Worm (Caenorhabditis elegans) whole organism, mixed stage, embryonic: ENCODE measurements around the gene snet-1.

Experiments
- M03D4.4 ChIP-seq: sonication (generic microtip); optimal IDR thresholded peaks from 2 replicates; lab custom pipeline; 2017; ENCODE audit warnings: mild to moderate bottlenecking, missing genetic modification characterization, missing compliant biosample characterization
- bed-3 ChIP-seq: fragments of 200-800 bp; sonication (Bioruptor generic); optimal IDR thresholded peaks from 3 replicates; lab custom pipeline; 2018; ENCODE audit warnings: mild to moderate bottlenecking, missing genetic modification characterization, moderate library complexity, missing compliant biosample characterization
- blmp-1 ChIP-seq: fragments of 150-350 bp; optimal IDR thresholded peaks from 2 replicates; lab custom pipeline; 2014; ENCODE audit warnings: missing biosample characterization, missing genetic modification characterization
- ceh-39 ChIP-seq: fragments of 150-350 bp; optimal IDR thresholded peaks from 2 replicates; lab custom pipeline; 2014; ENCODE audit warnings: missing biosample characterization, missing genetic modification characterization
- ceh-43 ChIP-seq: fragments of 200-800 bp; sonication (Bioruptor generic); optimal IDR thresholded peaks from 2 replicates; lab custom pipeline; 2018; ENCODE audit warnings: mild to moderate bottlenecking, missing genetic modification characterization, moderate library complexity, missing compliant biosample characterization
- ceh-83 ChIP-seq: fragments of 200-800 bp; sonication (Bioruptor generic); optimal IDR thresholded peaks from 2 replicates; lab custom pipeline; 2018; ENCODE audit warnings: mild to moderate bottlenecking, missing genetic modification characterization, missing compliant biosample characterization
- ces-1 ChIP-seq: fragments of 150-350 bp; optimal IDR thresholded peaks from 2 replicates; lab custom pipeline; 2014; ENCODE audit warnings: missing biosample characterization, missing genetic modification reagents, missing genetic modification characterization
- cnd-1 ChIP-seq: fragments of 200-800 bp; sonication (Bioruptor generic); optimal IDR thresholded peaks from 2 replicates; lab custom pipeline; 2018; ENCODE audit warnings: mild to moderate bottlenecking, missing genetic modification characterization, missing compliant biosample characterization
- drap-1 ChIP-seq: fragments of 200-800 bp; sonication (Bioruptor generic); optimal IDR thresholded peaks from 3 replicates; lab custom pipeline; 2018; ENCODE audit warnings: mild to moderate bottlenecking, missing genetic modification characterization, missing compliant biosample characterization
- elt-1 ChIP-seq: sonication (generic microtip); optimal IDR thresholded peaks from 2 replicates; lab custom pipeline; 2017; ENCODE audit warnings: missing genetic modification characterization, mild to moderate bottlenecking, missing compliant biosample characterization, antibody characterized with exemption, moderate library complexity, borderline replicate concordance; ENCODE audit not compliant: insufficient read depth
- flh-1 ChIP-seq: fragments of 200-800 bp; sonication (Bioruptor generic); optimal IDR thresholded peaks from 2 replicates; lab custom pipeline; 2018; ENCODE audit warnings: mild to moderate bottlenecking, missing genetic modification characterization, moderate library complexity, missing compliant biosample characterization
- ham-2 ChIP-seq: fragments of 200-800 bp; sonication (Bioruptor generic); optimal IDR thresholded peaks from 2 replicates; lab custom pipeline; 2018; ENCODE audit warnings: mild to moderate bottlenecking, missing genetic modification characterization, missing compliant biosample characterization
- hlh-1 ChIP-seq: fragments of 150-350 bp; optimal IDR thresholded peaks from 2 replicates; lab custom pipeline; 2014; ENCODE audit warnings: missing biosample characterization, missing genetic modification reagents, missing genetic modification characterization
- lin-13 ChIP-seq: fragments of 150-350 bp; optimal IDR thresholded peaks from 2 replicates; lab custom pipeline; 2014; ENCODE audit warnings: missing biosample characterization, missing genetic modification characterization
- lin-32 ChIP-seq: fragments of 200-800 bp; sonication (Bioruptor generic); optimal IDR thresholded peaks from 2 replicates; lab custom pipeline; 2018; ENCODE audit warnings: mild to moderate bottlenecking, missing genetic modification characterization, missing compliant biosample characterization
- lsy-2 ChIP-seq: fragments of 150-350 bp; optimal IDR thresholded peaks from 2 replicates; lab custom pipeline; 2014; ENCODE audit warnings: missing biosample characterization, missing genetic modification characterization
- mep-1 ChIP-seq: fragments of 150-350 bp; optimal IDR thresholded peaks from 2 replicates; lab custom pipeline; 2017; ENCODE audit warnings: missing biosample characterization, missing genetic modification reagents, missing genetic modification characterization, inconsistent platforms
- mls-2 ChIP-seq: sonication (generic microtip); optimal IDR thresholded peaks from 2 replicates; lab custom pipeline; 2016; ENCODE audit warnings: mild to moderate bottlenecking, missing genetic modification characterization, moderate library complexity, missing compliant biosample characterization
- nhr-2 ChIP-seq: fragments of 150-350 bp; optimal IDR thresholded peaks from 2 replicates; lab custom pipeline; 2014; ENCODE audit warnings: missing biosample characterization, missing genetic modification characterization
- nhr-28 ChIP-seq: fragments of 150-350 bp; optimal IDR thresholded peaks from 2 replicates; lab custom pipeline; 2014; ENCODE audit warnings: missing biosample characterization, missing genetic modification characterization
- nhr-76 ChIP-seq: sonication (generic microtip); optimal IDR thresholded peaks from 2 replicates; lab custom pipeline; 2017; ENCODE audit warnings: missing biosample characterization, missing genetic modification characterization
- pha-4 ChIP-seq: fragments of 150-350 bp; optimal IDR thresholded peaks from 2 replicates; lab custom pipeline; 2018; ENCODE audit warnings: missing biosample characterization, missing genetic modification reagents, missing genetic modification characterization
- snpc-4 ChIP-seq: fragments of 150-350 bp; optimal IDR thresholded peaks from 2 replicates; lab custom pipeline; 2014; ENCODE audit warnings: missing biosample characterization, missing genetic modification characterization
- tbx-8 ChIP-seq: fragments of 200-800 bp; sonication (Bioruptor generic); optimal IDR thresholded peaks from 2 replicates; lab custom pipeline; 2018; ENCODE audit warnings: mild to moderate bottlenecking, missing genetic modification characterization, moderate library complexity, missing compliant biosample characterization
- unc-120 ChIP-seq: sonication (generic microtip); optimal IDR thresholded peaks from 2 replicates; lab custom pipeline; 2017; ENCODE audit warnings: missing genetic modification characterization, missing compliant biosample characterization; ENCODE audit not compliant: poor library complexity, severe bottlenecking
- unc-62 ChIP-seq: fragments of 150-350 bp; optimal IDR thresholded peaks from 2 replicates; lab custom pipeline; 2014; ENCODE audit warnings: missing biosample characterization, missing genetic modification reagents, missing genetic modification characterization
- zip-8 ChIP-seq: fragments of 150-350 bp; optimal IDR thresholded peaks from 2 replicates; lab custom pipeline; 2014; ENCODE audit warnings: missing biosample characterization, missing genetic modification characterization
- ztf-11 ChIP-seq: fragments of 150-350 bp; optimal IDR thresholded peaks from 2 replicates; lab custom pipeline; 2014; ENCODE audit warnings: missing biosample characterization, missing genetic modification characterization

Gene snet-1

DNA sequence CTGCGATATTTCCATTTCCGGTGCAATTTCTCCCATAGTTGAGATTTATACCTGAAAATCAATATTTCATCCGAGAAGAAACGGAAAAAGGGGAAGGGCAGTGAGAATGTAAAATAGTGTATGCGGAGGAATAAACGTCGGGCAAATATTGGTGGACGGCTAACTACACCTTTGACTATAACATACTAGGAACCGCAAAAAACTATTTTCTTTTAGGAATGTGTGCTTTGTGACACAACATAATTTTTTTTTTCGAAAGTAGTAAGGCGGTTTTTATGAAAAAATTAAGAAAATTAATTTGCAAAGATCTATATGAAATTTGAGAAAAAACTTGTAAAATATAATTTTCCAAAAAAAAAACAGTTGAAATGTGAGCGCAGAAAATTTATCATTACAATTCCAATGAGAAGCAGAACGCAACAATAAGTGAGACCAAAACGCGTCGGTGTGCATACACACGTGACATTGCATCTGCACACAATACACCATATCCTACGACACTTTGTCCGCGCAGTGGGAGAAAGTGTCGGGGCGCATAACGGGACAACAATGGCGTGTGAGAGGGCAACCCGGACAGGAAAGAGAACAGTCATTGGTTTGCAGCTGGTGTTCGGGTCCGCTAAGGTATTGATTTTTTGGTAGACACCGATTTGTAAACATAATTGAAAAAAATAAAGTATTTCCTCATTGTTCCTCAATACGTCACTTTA, 18.5 kb downstream of the snet-1 start, which contains the start of the genes sax-1 and R11G1.2:
Gene sax-1, minus strand, starts transcription at position 51 of the 710 bp plus-strand sequence.
Gene R11G1.2, plus strand, starts transcription at position 515 of the 710 bp plus-strand sequence.
- TF ChIP-seq lsy-2 (tag; lab: Kevin White, UChicago) = peak; percentile 6
- peak; percentile 3 for TF ChIP-seq mls-2 (tag; lab: Kevin White, UChicago)
- peak; percentile 40 for TF ChIP-seq mep-1 (tag; lab: Kevin White, UChicago)
- no peak for TF ChIP-seq M03D4.4 (tag; lab: Kevin White, UChicago)
- TF ChIP-seq nhr-2 = peak; percentile 86
- TF ChIP-seq snpc-4 (tag; lab: Kevin White, UChicago) = no peak
- peak; percentile 25 for TF ChIP-seq lin-32 (GFP tag; lab: Kevin White, UChicago)
- peak; percentile 73 for TF ChIP-seq lin-13 (tag; lab: Kevin White, UChicago)
- TF ChIP-seq ham-2 = no peak
- TF ChIP-seq cnd-1 (tag; lab: Kevin White, UChicago) = peak; percentile 5
- no peak for TF ChIP-seq tbx-8 (GFP tag; lab: Kevin White, UChicago)
- peak; percentile 59 for TF ChIP-seq pha-4 (tag; lab: Kevin White, UChicago)
- TF ChIP-seq, all 35 proteins: peak for 8

- TF ChIP-seq nhr-2 (no peak), flh-1 (GFP tag; lab: Kevin White, UChicago) (no peak), unc-120 (tag; lab: Kevin White, UChicago) (peak; percentile 27), unc-62 (GFP tag; lab: Kevin White, UChicago) (no peak), zip-8 (tag; lab: Kevin White, UChicago) (no peak), bed-3 (GFP tag; lab: Kevin White, UChicago) (no peak), nhr-28 (tag; lab: Kevin White, UChicago) (no peak), snpc-4 (tag; lab: Kevin White, UChicago) (no peak), ceh-43 (no peak), ceh-83 (no peak), drap-1 (no peak), elt-1 (tag; lab: Kevin White, UChicago) (no peak), ceh-39 (tag; lab: Kevin White, UChicago) (no peak), hlh-1 (tag; lab: Kevin White, UChicago) (peak; percentile 59), blmp-1 (no peak)
These were observed 22.8 kb downstream of the snet-1 start for ce11 chrX:3645924-3646323.

DNA sequence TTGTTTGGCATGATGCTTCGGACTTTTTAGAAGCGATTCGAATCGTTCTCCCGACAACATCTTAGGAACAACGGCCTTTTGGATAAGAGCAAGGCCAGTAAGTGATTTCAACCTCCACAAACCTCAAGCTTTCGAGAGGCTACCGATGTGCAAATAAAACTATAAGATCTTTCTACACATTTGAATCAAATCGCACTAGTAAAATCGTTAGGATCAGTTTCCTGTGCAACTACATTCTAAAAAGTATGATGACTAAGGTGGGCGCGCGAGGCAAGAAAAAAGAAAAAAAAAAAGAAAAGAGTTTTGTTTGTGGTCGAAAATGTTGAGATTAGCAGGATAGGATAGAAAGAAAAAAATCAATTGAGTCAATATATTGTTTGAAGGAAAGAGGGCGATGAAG, 23.9 kb downstream of the snet-1 start, which contains the start of gene tmem-24:
Gene tmem-24, minus strand, starts transcription at position 101 of the 400 bp plus-strand sequence.
- no peak for TF ChIP-seq ces-1 (GFP tag; lab: Kevin White, UChicago)
- TF ChIP-seq snpc-4 (tag; lab: Kevin White, UChicago) = no peak
- TF ChIP-seq bed-3 (GFP tag; lab: Kevin White, UChicago) = no peak
- no peak for TF ChIP-seq tbx-8 (GFP tag; lab: Kevin White, UChicago)

DNA sequence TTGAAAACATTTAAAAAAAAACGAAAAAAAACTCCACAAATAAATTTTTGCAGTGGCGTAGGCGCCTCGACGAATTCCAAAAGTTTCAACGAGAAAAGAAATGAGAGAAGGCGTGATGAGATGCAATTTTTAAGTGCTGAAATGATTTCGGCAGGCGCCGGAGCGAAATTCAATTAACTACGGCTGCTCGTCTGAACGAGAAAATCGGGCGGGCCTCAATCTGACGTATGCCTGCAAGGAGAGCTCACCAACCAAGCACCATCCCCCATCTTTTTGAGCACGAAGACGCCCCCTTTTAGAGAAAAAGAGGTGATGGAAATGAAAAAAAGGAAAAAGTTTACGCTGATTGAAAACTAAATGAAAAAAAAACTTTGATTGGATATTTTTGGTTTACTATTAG, 34.0 kb downstream of the snet-1 start:
- peak; percentile 18 for TF ChIP-seq ces-1 (GFP tag; lab: Kevin White, UChicago)
- no peak for TF ChIP-seq ceh-43

ce11 chrX:3633654-3634053, 35.1 kb downstream of the snet-1 start, which contains the start of gene gst-11:
Gene gst-11, minus strand, starts transcription at chrX:3633754.
- no peak for TF ChIP-seq unc-62 (GFP tag; lab: Kevin White, UChicago)
- TF ChIP-seq elt-1 (tag; lab: Kevin White, UChicago) = no peak
- no peak for TF ChIP-seq ceh-43

- TF ChIP-seq tbx-8 (GFP tag; lab: Kevin White, UChicago) = peak; percentile 98
- no peak for TF ChIP-seq nhr-76 (tag; lab: Kevin White, UChicago)
- TF ChIP-seq ztf-11 (tag; lab: Kevin White, UChicago) = no peak
These were observed 37.2 kb downstream of the snet-1 start for ce11 chrX:3631550-3631949.
